Worm (Caenorhabditis elegans) whole organism, early embryonic: ENCODE results near the gene rab-39.

Experiments used
- ceh-36 ChIP-seq: sonication (generic microtip); optimal IDR thresholded peaks from 2 replicates; lab custom pipeline; 2016; ENCODE audit warnings: missing genetic modification characterization, inconsistent platforms, missing compliant biosample characterization
- scrt-1 ChIP-seq: fragments of 200-800 bp; sonication (Bioruptor generic); IDR thresholded peaks from 2 replicates; pipeline ENCODE4 v1.3.6; 2022; ENCODE audit warnings: missing genetic modification characterization, missing compliant biosample characterization
- tbx-37 ChIP-seq: fragments of 200-800 bp; sonication (Bioruptor generic); conservative IDR thresholded peaks from 2 replicates; pipeline ENCODE4 v1.3.6; 2022; ENCODE audit warnings: missing genetic modification reagents, missing genetic modification characterization, missing compliant biosample characterization

DNA sequence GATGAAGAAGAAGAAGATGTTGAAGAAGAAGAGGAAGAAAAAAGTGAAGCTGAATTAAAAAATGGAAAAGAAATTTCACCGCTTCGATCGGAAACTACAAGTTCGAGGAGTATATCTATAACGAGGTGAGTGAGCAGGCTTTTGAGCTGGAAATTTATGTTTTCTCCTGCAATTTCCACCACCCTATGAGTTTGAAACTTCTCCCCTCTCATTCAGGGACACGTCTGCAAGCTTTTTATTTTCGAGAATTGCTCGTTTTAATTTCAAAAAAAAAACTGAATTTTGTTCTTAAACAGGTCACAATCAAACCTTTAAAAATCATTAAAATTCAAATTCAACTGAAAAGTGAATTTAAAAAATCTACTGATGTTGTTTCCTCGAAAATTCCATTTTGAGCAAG lies 39.5 kb upstream of the rab-39 start:
- TF ChIP-seq tbx-37 (no peak), scrt-1 (GFP tag; lab: Robert Waterston, UW) (no peak), ceh-36 (tag; lab: Kevin White, UChicago) (no peak)
